Fruit fly (Drosophila melanogaster) whole organism, pupa: Measurements from ENCODE around the gene CG10809.

Experiments used
- CG10348 ChIP-seq: fragments of 200-800 bp; sonication (Bioruptor generic); IDR thresholded peaks from 2 replicates; pipeline ENCODE4 v1.3.6; 2022; ENCODE audit warnings: missing biosample characterization, missing genetic modification characterization
- CG15710 ChIP-seq: fragments of 200-800 bp; sonication (Bioruptor generic); optimal IDR thresholded peaks from 2 replicates; lab custom pipeline; 2018; ENCODE audit warnings: missing biosample characterization, mild to moderate bottlenecking, missing genetic modification characterization, moderate library complexity
- CG32121 ChIP-seq: fragments of 200-800 bp; sonication (Bioruptor generic); IDR thresholded peaks from 2 replicates; pipeline ENCODE4 v1.3.6; 2022; ENCODE audit warnings: missing biosample characterization, missing genetic modification characterization
- CG8159 ChIP-seq: fragments of 200-800 bp; sonication (Bioruptor generic); optimal IDR thresholded peaks from 3 replicates; lab custom pipeline; 2018; ENCODE audit warnings: missing biosample characterization, mild to moderate bottlenecking, missing genetic modification characterization, moderate library complexity
- D1 ChIP-seq: fragments of 200-800 bp; sonication (Bioruptor generic); optimal IDR thresholded peaks from 2 replicates; lab custom pipeline; 2018; ENCODE audit warnings: missing biosample characterization, mild to moderate bottlenecking, missing genetic modification characterization, moderate library complexity
- EcR ChIP-seq: fragments of 200-800 bp; sonication (Bioruptor generic); optimal IDR thresholded peaks from 3 replicates; lab custom pipeline; 2019; ENCODE audit warnings: missing biosample characterization, missing genetic modification characterization, mild to moderate bottlenecking, moderate library complexity, missing genetic modification reagents
- Ets98B ChIP-seq: fragments of 200-800 bp; sonication (Bioruptor generic); IDR thresholded peaks from 2 replicates; pipeline ENCODE4 v1.3.6; 2022; ENCODE audit warnings: missing biosample characterization, missing genetic modification characterization
- Pif1A ChIP-seq: fragments of 200-800 bp; sonication (Bioruptor generic); optimal IDR thresholded peaks from 3 replicates; lab custom pipeline; 2016; ENCODE audit warnings: missing biosample characterization, missing genetic modification characterization
- Pif1B ChIP-seq: fragments of 200-800 bp; sonication (Bioruptor generic); optimal IDR thresholded peaks from 3 replicates; lab custom pipeline; 2016; ENCODE audit warnings: missing biosample characterization, missing genetic modification characterization
- Snoo ChIP-seq: fragments of 200-800 bp; sonication (Bioruptor generic); optimal IDR thresholded peaks from 3 replicates; lab custom pipeline; 2017; ENCODE audit warnings: missing biosample characterization, mild to moderate bottlenecking, missing genetic modification characterization, inconsistent platforms
- gl ChIP-seq: fragments of 200-800 bp; sonication (Bioruptor generic); optimal IDR thresholded peaks from 2 replicates; lab custom pipeline; 2018; ENCODE audit warnings: missing biosample characterization, mild to moderate bottlenecking, missing genetic modification characterization
- rn ChIP-seq: fragments of 200-800 bp; sonication (Bioruptor generic); IDR thresholded peaks from 2 replicates; pipeline ENCODE4 v1.3.6; 2022; ENCODE audit warnings: missing biosample characterization, missing genetic modification characterization

- TF ChIP-seq Pif1A (GFP tag; lab: Kevin White, UChicago): no peak
- TF ChIP-seq D1 (tag; lab: Kevin White, UChicago): no peak
- TF ChIP-seq rn (GFP tag; lab: Robert Waterston, UW): no peak
- TF ChIP-seq Pif1B (GFP tag; lab: Kevin White, UChicago): no peak
- no peak for TF ChIP-seq EcR (GFP tag; lab: Kevin White, UChicago)
- no peak for TF ChIP-seq CG32121 (GFP tag; lab: Robert Waterston, UW)
- TF ChIP-seq Snoo: no peak
- TF ChIP-seq CG8159 (tag; lab: Kevin White, UChicago): no peak
- no peak for TF ChIP-seq CG15710 (tag; lab: Kevin White, UChicago)
- no peak for TF ChIP-seq gl (tag; lab: Kevin White, UChicago)
- no peak for TF ChIP-seq Ets98B (GFP tag; lab: Robert Waterston, UW)
- TF ChIP-seq CG10348 (GFP tag; lab: Robert Waterston, UW): no peak
Observed at dm6 chr3L:9878685-9879084, 19.0 kb upstream of the CG10809 start, which contains the start of gene CG34382.
